Worm (Caenorhabditis elegans): Measurements from ENCODE around the gene Y116A8C.43.

The Y116A8C.43 gene

DNA sequence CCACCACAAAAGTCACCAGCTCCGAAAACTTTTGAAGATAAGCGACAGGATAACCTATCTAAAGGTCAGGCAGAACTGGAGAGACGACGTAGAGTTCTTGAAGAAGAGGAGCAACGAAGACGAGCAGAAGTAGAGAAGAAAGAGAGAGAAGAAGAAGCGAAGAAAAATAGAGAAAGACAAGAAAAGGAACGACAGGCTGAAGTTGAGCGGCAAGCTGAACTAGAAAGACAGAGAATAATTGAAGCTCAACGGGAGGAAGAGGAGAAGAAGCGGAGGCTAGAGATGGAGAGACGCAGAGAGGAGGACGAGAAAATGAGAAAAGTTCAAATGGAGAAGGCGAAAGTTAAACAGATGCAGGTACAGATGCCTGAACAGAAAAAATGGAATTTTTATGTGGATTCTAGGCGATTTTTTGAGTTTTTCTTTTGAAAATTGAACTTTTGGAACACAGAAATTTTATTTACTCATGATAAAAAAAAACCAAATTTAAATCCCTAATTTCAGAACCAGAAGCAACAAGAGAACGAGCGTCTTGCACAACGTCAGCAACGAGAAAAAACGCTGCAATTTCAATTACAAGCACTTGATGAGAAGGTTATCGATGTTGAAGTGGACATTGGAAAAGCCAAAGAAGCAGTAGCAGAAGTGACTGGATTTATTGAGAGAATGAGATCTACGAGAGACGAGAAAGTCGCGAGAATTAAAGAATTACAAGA, 32.6 kb downstream of the Y116A8C.43 start:
- peak; percentile 28 for TF ChIP-seq C34F6.9 (tag; optimal IDR thresholded peaks at IDR 0.05)
- TF ChIP-seq unc-55 (GFP tag; optimal IDR thresholded peaks at IDR 0.05): peak; percentile 55
- TF ChIP-seq nhr-11 (tag; optimal IDR thresholded peaks at IDR 0.05): no peak

DNA sequence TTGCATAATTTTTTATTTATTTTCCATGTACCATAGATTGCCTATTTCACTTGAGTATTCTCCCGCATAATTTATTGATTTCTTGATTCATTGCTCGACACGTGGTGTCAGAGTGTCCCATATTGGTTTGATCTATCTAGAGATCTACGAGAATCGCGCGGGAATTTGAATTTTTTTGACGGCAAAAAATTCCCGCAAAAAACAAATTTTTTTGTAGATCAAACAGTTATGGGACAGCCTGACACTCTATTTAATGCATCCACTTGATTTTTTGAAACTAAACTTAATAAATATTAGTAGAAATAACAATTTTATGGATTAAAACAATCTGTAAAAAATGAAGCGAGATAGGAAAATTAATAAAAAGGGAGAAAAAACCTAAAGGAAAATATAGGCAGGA, 37.3 kb downstream of the Y116A8C.43 start:
- TF ChIP-seq nhr-12 (tag; optimal IDR thresholded peaks at IDR 0.05) (no peak), nhr-25 (tag; optimal IDR thresholded peaks at IDR 0.05) (no peak), F13H6.1 (tag; optimal IDR thresholded peaks at IDR 0.05) (no peak)

DNA sequence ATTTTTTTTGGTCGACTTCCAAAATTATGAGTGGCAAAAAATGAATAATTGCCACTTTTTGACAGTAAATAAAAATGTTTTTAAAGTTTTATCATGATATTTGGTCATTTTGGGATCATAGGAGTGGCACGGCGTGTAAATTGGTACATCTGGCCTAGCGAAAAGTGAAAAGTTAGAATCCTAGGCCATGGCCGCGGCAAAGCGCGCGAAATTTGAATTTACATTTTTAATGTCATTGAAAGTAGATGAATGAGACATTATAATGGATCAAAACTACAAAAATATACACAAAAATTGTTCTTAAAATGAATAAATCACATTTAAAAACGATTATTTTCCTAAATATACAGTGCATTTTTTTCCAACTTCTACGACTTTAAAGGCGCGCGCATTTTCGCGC, 37.9 kb downstream of the Y116A8C.43 start:
- TF ChIP-seq ceh-82 (tag; optimal IDR thresholded peaks at IDR 0.05) (no peak), elt-3 (tag; optimal IDR thresholded peaks at IDR 0.05) (no peak), crh-2 (tag; optimal IDR thresholded peaks at IDR 0.05) (no peak), nhr-21 (tag; optimal IDR thresholded peaks at IDR 0.05) (no peak), ztf-11 (tag; optimal IDR thresholded peaks at IDR 0.05) (no peak), unc-55 (GFP tag; optimal IDR thresholded peaks at IDR 0.05) (no peak), nhr-237 (tag; optimal IDR thresholded peaks at IDR 0.05) (no peak), alr-1 (tag; optimal IDR thresholded peaks at IDR 0.05) (no peak), dmd-4 (tag; optimal IDR thresholded peaks at IDR 0.05) (no peak), zag-1 (tag; optimal IDR thresholded peaks at IDR 0.05) (no peak), R02D3.7 (tag; optimal IDR thresholded peaks at IDR 0.05) (no peak), ZK546.5 (tag; optimal IDR thresholded peaks at IDR 0.05) (no peak), ztf-4 (tag; optimal IDR thresholded peaks at IDR 0.05) (no peak), skn-1 (tag; optimal IDR thresholded peaks at IDR 0.05) (no peak)

DNA sequence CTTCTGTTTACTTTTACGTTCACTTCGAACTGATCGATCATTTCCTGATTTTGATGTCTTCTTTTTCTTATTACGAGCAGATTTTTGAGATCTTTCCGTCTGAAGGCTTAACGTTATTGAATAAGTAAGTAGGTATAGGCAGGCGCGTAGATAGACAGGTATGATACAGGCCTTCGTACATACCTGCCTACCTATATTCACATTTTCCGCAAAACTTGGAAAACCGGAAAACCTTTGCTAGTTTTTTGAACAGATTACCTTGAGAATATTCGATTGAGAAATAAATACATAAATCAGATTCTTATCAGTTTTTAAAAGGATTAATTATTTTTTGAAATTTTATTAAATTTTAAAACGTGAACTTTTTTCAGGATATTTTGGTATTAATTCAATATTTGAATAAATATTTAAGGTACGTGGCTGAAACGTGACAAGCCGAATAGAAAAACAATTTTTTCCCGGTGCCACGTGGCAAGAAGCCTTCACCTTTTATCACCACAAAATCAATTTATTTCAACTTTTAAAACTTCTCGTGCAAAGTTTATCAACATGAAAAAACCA, 42.5 kb downstream of the Y116A8C.43 start, which contains the start of the genes Y116A8C.37 and Y116A8C.38:
Gene Y116A8C.37, minus strand, starts transcription at position 101 of the 561 bp plus-strand sequence.
Gene Y116A8C.38, plus strand, starts transcription at position 511 of the 561 bp plus-strand sequence.
- no peak for TF ChIP-seq Y55F3AM.14 (GFP tag; optimal IDR thresholded peaks at IDR 0.05)
- TF ChIP-seq snpc-4 (tag; optimal IDR thresholded peaks at IDR 0.05): no peak
- no peak for TF ChIP-seq unc-39 (tag; optimal IDR thresholded peaks at IDR 0.05)
- no peak for TF ChIP-seq alr-1 (tag; optimal IDR thresholded peaks at IDR 0.05)
- no peak for TF ChIP-seq sma-9 (GFP tag; optimal IDR thresholded peaks at IDR 0.05)
- no peak for TF ChIP-seq sma-9 (tag; optimal IDR thresholded peaks at IDR 0.05)
- no peak for TF ChIP-seq mbf-1 (tag; optimal IDR thresholded peaks at IDR 0.05)
- TF ChIP-seq blmp-1 (tag; optimal IDR thresholded peaks at IDR 0.05; ENCODE audit: insufficient read depth): no peak
- no peak for TF ChIP-seq R02D3.7 (tag; optimal IDR thresholded peaks at IDR 0.05)
